Worm (Caenorhabditis elegans) whole organism, L1 larva: ENCODE data around the gene R04B3.1.

Experiments used
- C04F5.9 ChIP-seq: sonication (generic microtip); optimal IDR thresholded peaks from 2 replicates; lab custom pipeline; 2016; ENCODE audit warnings: missing genetic modification characterization, missing compliant biosample characterization
- blmp-1 ChIP-seq: fragments of 150-350 bp; optimal IDR thresholded peaks from 2 replicates; lab custom pipeline; 2014; ENCODE audit warnings: missing biosample characterization, missing genetic modification characterization
- ceh-82 ChIP-seq, 3 experiments: fragments of 150-350 bp in 1 of 3; sonication (generic microtip) in 2 of 3; optimal IDR thresholded peaks; 2 replicates each; lab custom pipeline; 2014 to 2017; ENCODE audit warnings: missing biosample characterization in 3 of 3, missing genetic modification characterization in 3 of 3
- lin-13 ChIP-seq: fragments of 150-350 bp; optimal IDR thresholded peaks from 2 replicates; lab custom pipeline; 2014; ENCODE audit warnings: missing biosample characterization, missing genetic modification reagents, missing genetic modification characterization
- mdl-1 ChIP-seq, 2 experiments: fragments of 150-350 bp; optimal IDR thresholded peaks; 2 replicates each; lab custom pipeline; 2014 to 2017; ENCODE audit warnings: missing biosample characterization in 2 of 2, missing genetic modification characterization in 2 of 2, inconsistent platforms in 1 of 2
- nhr-85 ChIP-seq: sonication (generic microtip); peaks from one replicate; lab custom pipeline; 2016; ENCODE audit warnings: missing genetic modification characterization, inconsistent platforms, missing compliant biosample characterization

- no peak for TF ChIP-seq mdl-1 (tag; optimal IDR thresholded peaks at IDR 0.05; lab: Kevin White, UChicago)
- TF ChIP-seq ceh-82 (tag; optimal IDR thresholded peaks at IDR 0.05; lab: Kevin White, UChicago), result no peak
- no peak for TF ChIP-seq blmp-1 (tag; lab: Kevin White, UChicago)
- no peak for TF ChIP-seq nhr-85
- TF ChIP-seq C04F5.9 (tag; lab: Kevin White, UChicago), result no peak
- no peak for TF ChIP-seq lin-13 (GFP tag; lab: Kevin White, UChicago)
Measured at ce11 chrX:2452297-2452696, 18.9 kb downstream of the R04B3.1 start.
